Worm (Caenorhabditis elegans): ENCODE measurements around the gene F53A9.1.

DNA sequence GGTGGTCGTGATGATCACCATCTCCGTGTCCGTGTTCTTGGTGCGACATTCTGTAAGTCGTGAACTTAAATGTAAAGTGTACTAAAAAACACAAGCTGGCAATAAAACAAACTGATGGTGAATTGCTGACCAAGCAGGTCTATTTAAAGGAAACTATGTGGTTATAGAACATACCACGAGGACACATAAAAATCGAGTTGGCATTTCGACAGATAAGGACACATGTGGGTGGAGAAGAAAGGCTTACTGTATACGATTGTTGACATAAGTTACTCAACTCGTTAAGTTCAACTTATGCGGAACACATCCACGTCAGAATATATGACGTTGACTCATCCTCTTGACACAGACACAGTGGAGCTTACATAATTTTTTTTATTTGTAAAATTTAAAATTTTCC, 7.5 kb downstream of the F53A9.1 start, which contains the start of gene F53A9.8:
- no peak for TF ChIP-seq pha-4 (tag; optimal IDR thresholded peaks at IDR 0.05)
- TF ChIP-seq F39B2.1 (GFP tag; IDR thresholded peaks at IDR 0.05), result no peak
- TF ChIP-seq unc-62 (GFP tag; optimal IDR thresholded peaks at IDR 0.05), result no peak
- no peak for TF ChIP-seq mxl-1 (tag; optimal IDR thresholded peaks at IDR 0.05)
- TF ChIP-seq D2030.7 (GFP tag; IDR thresholded peaks at IDR 0.05), result no peak
